Worm (Caenorhabditis elegans) whole organism, late embryonic: Measurements from ENCODE around the gene ddx-35.

Experiments used
- C08G9.2 ChIP-seq: sonication (generic microtip); optimal IDR thresholded peaks from 2 replicates; lab custom pipeline; 2016; ENCODE audit warnings: mild to moderate bottlenecking, missing genetic modification characterization, moderate library complexity, missing compliant biosample characterization
- C38D4.7 ChIP-seq: fragments of 200-800 bp; sonication (Bioruptor generic); optimal IDR thresholded peaks from 2 replicates; lab custom pipeline; 2018; ENCODE audit warnings: mild to moderate bottlenecking, missing genetic modification characterization, moderate library complexity, missing compliant biosample characterization
- F13H6.1 ChIP-seq: sonication (generic microtip); optimal IDR thresholded peaks from 2 replicates; lab custom pipeline; 2016; ENCODE audit warnings: missing genetic modification characterization, missing compliant biosample characterization
- K02D7.2 ChIP-seq: sonication (generic microtip); optimal IDR thresholded peaks from 2 replicates; lab custom pipeline; 2017; ENCODE audit warnings: mild to moderate bottlenecking, missing genetic modification characterization, missing compliant biosample characterization
- K09A11.1 ChIP-seq: sonication (generic microtip); optimal IDR thresholded peaks from 2 replicates; lab custom pipeline; 2017; ENCODE audit warnings: antibody characterized with exemption, mild to moderate bottlenecking, missing genetic modification characterization, missing compliant biosample characterization; ENCODE audit not compliant: insufficient read depth
- T23F11.4 ChIP-seq: fragments of 200-800 bp; sonication (Bioruptor generic); optimal IDR thresholded peaks from 2 replicates; lab custom pipeline; 2018; ENCODE audit warnings: mild to moderate bottlenecking, missing genetic modification characterization, missing compliant biosample characterization
- Y22D7AL.16 ChIP-seq: sonication (generic microtip); optimal IDR thresholded peaks from 2 replicates; lab custom pipeline; 2016; ENCODE audit warnings: missing genetic modification characterization, missing compliant biosample characterization
- ahr-1 ChIP-seq: sonication (generic microtip); optimal IDR thresholded peaks from 2 replicates; lab custom pipeline; 2016; ENCODE audit warnings: missing genetic modification characterization, missing compliant biosample characterization
- ama-1 ChIP-seq: fragments of 150-350 bp; optimal IDR thresholded peaks from 2 replicates; lab custom pipeline; 2014
- ceh-14 ChIP-seq: sonication (generic microtip); optimal IDR thresholded peaks from 2 replicates; lab custom pipeline; 2016; ENCODE audit warnings: missing genotype, missing genetic modification characterization, missing compliant biosample characterization
- ceh-19 ChIP-seq: fragments of 200-800 bp; sonication (Bioruptor generic); optimal IDR thresholded peaks from 2 replicates; lab custom pipeline; 2018; ENCODE audit warnings: mild to moderate bottlenecking, missing genetic modification characterization, missing compliant biosample characterization
- ceh-2 ChIP-seq: sonication (generic microtip); optimal IDR thresholded peaks from 2 replicates; lab custom pipeline; 2016; ENCODE audit warnings: missing genotype, missing genetic modification characterization, missing compliant biosample characterization
- ceh-22 ChIP-seq: sonication (generic microtip); optimal IDR thresholded peaks from 2 replicates; lab custom pipeline; 2017; ENCODE audit warnings: missing biosample characterization, missing genetic modification characterization
- ceh-24 ChIP-seq: sonication (generic microtip); optimal IDR thresholded peaks from 2 replicates; lab custom pipeline; 2016; ENCODE audit warnings: mild to moderate bottlenecking, missing genetic modification characterization, missing compliant biosample characterization
- ceh-30 ChIP-seq: fragments of 150-350 bp; optimal IDR thresholded peaks from 2 replicates; lab custom pipeline; 2014; ENCODE audit warnings: missing biosample characterization, missing genetic modification characterization
- ceh-31 ChIP-seq: sonication (generic microtip); optimal IDR thresholded peaks from 2 replicates; lab custom pipeline; 2016; ENCODE audit warnings: missing genetic modification characterization, missing compliant biosample characterization
- ceh-34 ChIP-seq: sonication (generic microtip); optimal IDR thresholded peaks from 2 replicates; lab custom pipeline; 2016; ENCODE audit warnings: mild to moderate bottlenecking, missing genetic modification characterization, missing compliant biosample characterization
- ceh-48 ChIP-seq: sonication (generic microtip); optimal IDR thresholded peaks from 2 replicates; lab custom pipeline; 2016; ENCODE audit warnings: missing genetic modification characterization, inconsistent platforms, missing compliant biosample characterization
- ceh-6 ChIP-seq: fragments of 200-800 bp; sonication (Bioruptor generic); optimal IDR thresholded peaks from 2 replicates; lab custom pipeline; 2018; ENCODE audit warnings: mild to moderate bottlenecking, missing genetic modification characterization, missing compliant biosample characterization
- dmd-4 ChIP-seq: sonication (generic microtip); optimal IDR thresholded peaks from 2 replicates; lab custom pipeline; 2016; ENCODE audit warnings: borderline replicate concordance, missing genetic modification characterization, missing compliant biosample characterization
- dve-1 ChIP-seq: sonication (generic microtip); optimal IDR thresholded peaks from 2 replicates; lab custom pipeline; 2017; ENCODE audit warnings: antibody characterized with exemption, mild to moderate bottlenecking, missing genetic modification characterization, missing compliant biosample characterization
- eyg-1 ChIP-seq: sonication (generic microtip); optimal IDR thresholded peaks from 2 replicates; lab custom pipeline; 2016; ENCODE audit warnings: missing genotype, missing genetic modification characterization, missing compliant biosample characterization
- fax-1 ChIP-seq: sonication (generic microtip); optimal IDR thresholded peaks from 2 replicates; lab custom pipeline; 2016; ENCODE audit warnings: missing genotype, missing genetic modification characterization, missing compliant biosample characterization
- fkh-6 ChIP-seq: sonication (generic microtip); optimal IDR thresholded peaks from 2 replicates; lab custom pipeline; 2016; ENCODE audit warnings: missing genetic modification characterization, missing compliant biosample characterization
- hlh-13 ChIP-seq: fragments of 200-800 bp; sonication (Bioruptor generic); optimal IDR thresholded peaks from 2 replicates; lab custom pipeline; 2018; ENCODE audit warnings: mild to moderate bottlenecking, missing genetic modification characterization, missing compliant biosample characterization
- hlh-15 ChIP-seq: sonication (generic microtip); optimal IDR thresholded peaks from 2 replicates; lab custom pipeline; 2016; ENCODE audit warnings: missing genetic modification characterization, missing compliant biosample characterization
- hlh-30 ChIP-seq: sonication (generic microtip); optimal IDR thresholded peaks from 2 replicates; lab custom pipeline; 2017; ENCODE audit warnings: antibody characterized with exemption, missing genetic modification characterization, missing compliant biosample characterization; ENCODE audit not compliant: insufficient read depth
- hlh-6 ChIP-seq: sonication (generic microtip); optimal IDR thresholded peaks from 2 replicates; lab custom pipeline; 2016; ENCODE audit warnings: missing genotype, missing genetic modification characterization, missing compliant biosample characterization
- hlh-8 ChIP-seq: sonication (generic microtip); optimal IDR thresholded peaks from 2 replicates; lab custom pipeline; 2016; ENCODE audit warnings: missing genotype, missing genetic modification characterization, missing compliant biosample characterization
- lin-11 ChIP-seq: fragments of 200-800 bp; sonication (Bioruptor generic); optimal IDR thresholded peaks from 2 replicates; lab custom pipeline; 2018; ENCODE audit warnings: mild to moderate bottlenecking, missing genetic modification characterization, missing compliant biosample characterization
- madf-2 ChIP-seq: sonication (generic microtip); optimal IDR thresholded peaks from 2 replicates; lab custom pipeline; 2017; ENCODE audit warnings: missing genetic modification characterization, missing compliant biosample characterization
- nfya-1 ChIP-seq: sonication (generic microtip); optimal IDR thresholded peaks from 2 replicates; lab custom pipeline; 2017; ENCODE audit warnings: missing genetic modification characterization, mild to moderate bottlenecking, missing compliant biosample characterization, antibody characterized with exemption, moderate library complexity
- nhr-232 ChIP-seq: sonication (generic microtip); optimal IDR thresholded peaks from 2 replicates; lab custom pipeline; 2016; ENCODE audit warnings: missing genetic modification characterization, missing compliant biosample characterization
- odd-2 ChIP-seq: sonication (generic microtip); optimal IDR thresholded peaks from 2 replicates; lab custom pipeline; 2017; ENCODE audit warnings: antibody characterized with exemption, mild to moderate bottlenecking, missing genetic modification characterization, missing compliant biosample characterization
- pag-3 ChIP-seq: sonication (generic microtip); optimal IDR thresholded peaks from 2 replicates; lab custom pipeline; 2016; ENCODE audit warnings: missing compliant biosample characterization, missing genetic modification characterization, borderline replicate concordance
- pat-9 ChIP-seq: fragments of 200-800 bp; sonication (Bioruptor generic); optimal IDR thresholded peaks from 2 replicates; lab custom pipeline; 2018; ENCODE audit warnings: mild to moderate bottlenecking, missing genetic modification characterization, moderate library complexity, missing compliant biosample characterization
- pax-1 ChIP-seq: fragments of 150-350 bp; optimal IDR thresholded peaks from 2 replicates; lab custom pipeline; 2014; ENCODE audit warnings: missing biosample characterization, missing genetic modification characterization
- pha-4 ChIP-seq: fragments of 150-350 bp; optimal IDR thresholded peaks from 2 replicates; lab custom pipeline; 2018; ENCODE audit warnings: missing biosample characterization, missing genetic modification reagents, missing genetic modification characterization
- pqm-1 ChIP-seq: sonication (generic microtip); optimal IDR thresholded peaks from 2 replicates; lab custom pipeline; 2016; ENCODE audit warnings: missing genetic modification characterization, missing compliant biosample characterization
- pros-1 ChIP-seq: fragments of 150-350 bp; optimal IDR thresholded peaks from 2 replicates; lab custom pipeline; 2014; ENCODE audit warnings: missing biosample characterization, missing genetic modification reagents, missing genetic modification characterization
- rnt-1 ChIP-seq: sonication (generic microtip); optimal IDR thresholded peaks from 2 replicates; lab custom pipeline; 2016; ENCODE audit warnings: missing genetic modification characterization, missing compliant biosample characterization
- sox-2 ChIP-seq: fragments of 200-800 bp; sonication (Bioruptor generic); IDR thresholded peaks from 2 replicates; pipeline ENCODE4 v1.3.6; 2022; ENCODE audit warnings: missing genetic modification reagents, missing genetic modification characterization, missing compliant biosample characterization
- sox-4 ChIP-seq: sonication (generic microtip); optimal IDR thresholded peaks from 2 replicates; lab custom pipeline; 2017; ENCODE audit warnings: mild to moderate bottlenecking, missing genetic modification characterization, inconsistent platforms, missing compliant biosample characterization
- unc-3 ChIP-seq, 2 experiments: fragments of 200-800 bp in 1 of 2; sonication (Bioruptor generic) in 1 of 2; sonication (generic microtip) in 1 of 2; conservative IDR thresholded peaks in 1 of 2; optimal IDR thresholded peaks in 1 of 2; 2 replicates each; pipeline versions ENCODE4 v1.3.6 to Lab custom; 2016 to 2022; ENCODE audit warnings: missing compliant biosample characterization in 2 of 2, missing genetic modification characterization in 2 of 2, missing genetic modification reagents in 1 of 2
- unc-42 ChIP-seq: sonication (generic microtip); optimal IDR thresholded peaks from 2 replicates; lab custom pipeline; 2016; ENCODE audit warnings: missing genotype, missing genetic modification characterization, missing compliant biosample characterization
- unc-55 ChIP-seq: sonication (generic microtip); optimal IDR thresholded peaks from 2 replicates; lab custom pipeline; 2017; ENCODE audit warnings: missing biosample characterization, missing genetic modification reagents, missing genetic modification characterization
- unc-86 ChIP-seq: sonication (generic microtip); optimal IDR thresholded peaks from 2 replicates; lab custom pipeline; 2016; ENCODE audit warnings: missing genetic modification characterization, missing compliant biosample characterization
- zip-5 ChIP-seq: sonication (generic microtip); optimal IDR thresholded peaks from 2 replicates; lab custom pipeline; 2016; ENCODE audit warnings: missing genetic modification characterization, missing compliant biosample characterization

ddx-35 gene

DNA sequence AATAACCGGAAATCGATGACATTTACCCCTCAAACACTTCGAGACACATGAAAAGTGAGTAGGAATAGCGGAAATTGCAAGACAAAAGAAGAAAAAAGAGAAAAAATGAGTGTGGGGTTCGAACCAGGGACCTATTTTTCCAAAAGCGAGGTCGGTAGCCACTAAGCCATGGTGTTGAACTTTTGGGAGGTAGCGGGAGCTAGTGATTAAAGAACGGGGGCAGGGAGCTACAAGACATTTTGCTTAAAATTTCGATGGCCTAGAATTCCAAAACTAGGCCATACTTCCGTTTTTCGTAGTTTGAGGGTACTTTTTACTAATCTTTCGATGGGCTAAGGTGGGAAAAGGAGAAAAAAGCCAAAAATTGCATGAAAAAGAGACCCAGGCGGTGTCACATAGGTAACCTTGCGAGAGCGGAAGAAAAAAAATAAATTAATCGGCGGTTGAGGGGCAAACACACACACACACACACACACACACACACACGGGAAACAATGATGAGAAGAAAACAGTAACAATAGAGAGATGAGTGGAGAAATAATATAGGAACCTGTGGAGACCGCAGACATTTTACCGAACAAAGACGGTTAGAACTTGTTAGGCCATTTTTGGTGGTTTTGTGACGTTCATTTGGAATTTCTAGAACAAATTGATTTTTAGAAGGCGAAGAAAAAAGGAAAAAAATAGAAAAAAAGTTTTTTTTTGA is 47.4 kb upstream of the ddx-35 start (continued):
- TF ChIP-seq C08G9.2 (tag; lab: Kevin White, UChicago) (peak; percentile 54), rnt-1 (tag; lab: Kevin White, UChicago) (peak; percentile 29), sox-4 (peak; percentile 74), hlh-8 (tag; lab: Kevin White, UChicago) (no peak), T23F11.4 (GFP tag; lab: Kevin White, UChicago) (peak; percentile 49), ceh-6 (GFP tag; lab: Kevin White, UChicago) (peak; percentile 71), ceh-48 (tag; lab: Kevin White, UChicago) (peak; percentile 44), nhr-232 (tag; lab: Kevin White, UChicago) (peak; percentile 77), pqm-1 (tag; lab: Kevin White, UChicago) (no peak), ama-1 (lab: Kevin White, UChicago) (no peak), fkh-6 (tag; lab: Kevin White, UChicago) (peak; percentile 69), odd-2 (tag; lab: Kevin White, UChicago) (peak; percentile 43), Y22D7AL.16 (tag; lab: Kevin White, UChicago) (peak; percentile 68), eyg-1 (tag; lab: Kevin White, UChicago) (no peak), pag-3 (tag; lab: Kevin White, UChicago) (no peak), hlh-15 (tag; lab: Kevin White, UChicago) (no peak), ceh-24 (tag; lab: Kevin White, UChicago) (peak; percentile 14), hlh-13 (peak; percentile 46), hlh-30 (no peak), unc-55 (GFP tag; lab: Kevin White, UChicago) (no peak), sox-2 (GFP tag; lab: Robert Waterston, UW) (no peak), F13H6.1 (tag; lab: Kevin White, UChicago) (no peak), fax-1 (peak; percentile 21), zip-5 (tag; lab: Kevin White, UChicago) (peak; percentile 37), nfya-1 (tag; lab: Kevin White, UChicago) (no peak), ceh-22 (tag; lab: Kevin White, UChicago) (no peak), dmd-4 (tag; lab: Kevin White, UChicago) (peak; percentile 55), K02D7.2 (tag; lab: Kevin White, UChicago) (peak; percentile 65), ceh-30 (peak; percentile 50), unc-86 (tag; lab: Kevin White, UChicago) (peak; percentile 28), ceh-14 (tag; lab: Kevin White, UChicago) (peak; percentile 74), unc-42 (tag; lab: Kevin White, UChicago) (no peak), dve-1 (tag; lab: Kevin White, UChicago) (no peak), ceh-34 (tag; lab: Kevin White, UChicago) (peak; percentile 50), unc-3 (GFP tag; conservative IDR thresholded peaks at IDR 0.05; lab: Robert Waterston, UW) (peak; percentile 63; the same call in 1 of the 2 replicates), unc-3 (tag; optimal IDR thresholded peaks at IDR 0.05; lab: Kevin White, UChicago) (no peak), hlh-6 (peak; percentile 70), ahr-1 (tag; lab: Kevin White, UChicago) (no peak), ceh-2 (tag; lab: Kevin White, UChicago) (peak; percentile 18), pat-9 (tag; lab: Kevin White, UChicago) (peak; percentile 74), pha-4 (tag; lab: Kevin White, UChicago) (no peak)
- TF ChIP-seq, all 69 proteins: peak for 43

DNA sequence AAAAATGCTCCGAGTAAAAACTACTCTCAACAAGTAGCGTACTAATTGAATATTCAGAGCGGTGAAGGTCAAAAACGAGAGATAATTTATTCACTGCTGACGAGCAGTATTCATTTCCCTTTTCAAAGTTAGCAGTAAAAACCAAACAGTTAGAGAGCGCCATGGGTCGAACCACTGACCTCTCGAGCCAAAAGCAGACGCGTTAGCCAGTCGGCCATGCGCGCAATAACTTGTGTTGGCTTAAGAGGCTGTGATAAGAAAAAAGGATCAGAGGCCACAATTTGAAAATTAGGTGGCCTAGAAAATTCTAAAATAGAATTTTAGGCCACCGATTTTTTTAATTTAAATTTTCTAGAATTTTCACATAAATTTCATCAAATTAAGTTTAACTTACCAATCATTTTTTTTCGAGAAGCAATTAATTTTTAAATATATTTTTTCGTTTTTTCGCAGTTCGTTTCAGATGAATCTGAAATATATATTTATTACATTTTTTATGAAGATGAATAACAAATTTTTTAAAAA is 46.5 kb upstream of the ddx-35 start, which contains the start of gene sms-3:
TSS of gene sms-3 (minus strand) at position 475 of the 525 bp plus-strand sequence.
- no peak for TF ChIP-seq ceh-19 (GFP tag; lab: Kevin White, UChicago)
- TF ChIP-seq pros-1 (tag; lab: Kevin White, UChicago) = no peak
- TF ChIP-seq nhr-232 (tag; lab: Kevin White, UChicago) = no peak
- no peak for TF ChIP-seq ceh-31 (tag; lab: Kevin White, UChicago)
- no peak for TF ChIP-seq unc-86 (tag; lab: Kevin White, UChicago)
- TF ChIP-seq hlh-8 (tag; lab: Kevin White, UChicago) = no peak
- no peak for TF ChIP-seq hlh-30
- TF ChIP-seq pax-1 (tag; lab: Kevin White, UChicago) = no peak
- TF ChIP-seq ceh-2 (tag; lab: Kevin White, UChicago) = no peak
- TF ChIP-seq ceh-30 = no peak
- TF ChIP-seq dmd-4 (tag; lab: Kevin White, UChicago) = no peak
- no peak for TF ChIP-seq ceh-22 (tag; lab: Kevin White, UChicago)
- no peak for TF ChIP-seq unc-3 (GFP tag; conservative IDR thresholded peaks at IDR 0.05; lab: Robert Waterston, UW)
- TF ChIP-seq unc-3 (tag; optimal IDR thresholded peaks at IDR 0.05; lab: Kevin White, UChicago) = no peak
- TF ChIP-seq K09A11.1 (tag; lab: Kevin White, UChicago) = no peak
- no peak for TF ChIP-seq C38D4.7
- TF ChIP-seq madf-2 (tag; lab: Kevin White, UChicago) = no peak
- peak; percentile 23 for TF ChIP-seq C08G9.2 (tag; lab: Kevin White, UChicago)
- TF ChIP-seq lin-11 (tag; lab: Kevin White, UChicago) = no peak
- no peak for TF ChIP-seq hlh-15 (tag; lab: Kevin White, UChicago)
- TF ChIP-seq ceh-34 (tag; lab: Kevin White, UChicago) = no peak
